Worm (Caenorhabditis elegans): ENCODE measurements around the gene mtl-1.

The mtl-1 gene

DNA sequence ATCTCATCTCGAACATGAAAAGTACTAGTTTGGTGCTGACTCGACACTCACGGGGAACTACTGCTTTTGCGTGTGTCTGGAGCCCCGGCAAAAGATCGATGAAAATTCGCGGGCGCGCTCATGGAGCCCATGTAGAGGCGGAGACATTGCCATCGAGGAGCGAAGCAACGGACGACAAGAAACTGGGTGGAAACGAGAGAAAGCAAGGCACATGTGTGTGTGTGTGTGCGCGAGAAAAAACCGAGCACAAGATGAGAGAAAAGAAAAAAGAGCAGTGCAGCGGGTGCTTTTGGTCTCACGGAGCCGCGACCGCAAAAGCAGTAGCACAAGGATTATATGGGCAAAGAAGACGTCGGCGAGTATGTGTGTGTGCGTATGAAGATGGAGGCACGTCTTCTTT lies 32.9 kb downstream of the mtl-1 start:
- TF ChIP-seq snpc-4 (GFP tag; optimal IDR thresholded peaks at IDR 0.05) (no peak), snpc-4 (tag; optimal IDR thresholded peaks at IDR 0.05) (peak in 2 of 4 experiments; percentile 7 to 35), lin-40 (tag; optimal IDR thresholded peaks at IDR 0.05) (peak; percentile 6), fkh-3 (tag; optimal IDR thresholded peaks at IDR 0.05) (no peak), ztf-28 (GFP tag; IDR thresholded peaks at IDR 0.05) (no peak), ceh-100 (GFP tag; IDR thresholded peaks at IDR 0.05) (no peak), F23B12.7 (tag; optimal IDR thresholded peaks at IDR 0.05; ENCODE audit: insufficient read depth) (no peak), let-526 (GFP tag; IDR thresholded peaks at IDR 0.05) (no peak), chd-7 (tag; optimal IDR thresholded peaks at IDR 0.05) (peak; percentile 32), zfh-2 (GFP tag; conservative IDR thresholded peaks at IDR 0.05) (peak; percentile 91), Y79H2A.3 (GFP tag; conservative IDR thresholded peaks at IDR 0.05) (no peak), ceh-27 (GFP tag; optimal IDR thresholded peaks at IDR 0.05) (peak; percentile 21), F39B2.1 (GFP tag; IDR thresholded peaks at IDR 0.05) (no peak), egl-18 (GFP tag; IDR thresholded peaks at IDR 0.05) (no peak), egrh-3 (GFP tag; IDR thresholded peaks at IDR 0.05) (0 out of 2 replicates have a peak, but pooled peaks have one; percentile 12), cebp-1 (GFP tag; IDR thresholded peaks at IDR 0.05) (no peak), cebp-1 (tag; optimal IDR thresholded peaks at IDR 0.05) (peak; percentile 64), attf-5 (GFP tag; optimal IDR thresholded peaks at IDR 0.05) (peak; percentile 28), nhr-27 (tag; optimal IDR thresholded peaks at IDR 0.05) (no peak), dox-1 (GFP tag; IDR thresholded peaks at IDR 0.05) (peak; percentile 31; the same call in 1 of the 2 replicates), egl-44 (GFP tag; IDR thresholded peaks at IDR 0.05) (0 out of 2 replicates have a peak, but pooled peaks have one; percentile 21), cebp-2 (GFP tag; IDR thresholded peaks at IDR 0.05) (no peak), Y53G8AR.9 (GFP tag; conservative IDR thresholded peaks at IDR 0.05) (no peak), tbp1 (GFP tag; optimal IDR thresholded peaks at IDR 0.05) (no peak), nhr-90 (tag; optimal IDR thresholded peaks at IDR 0.05) (no peak), somi-1 (GFP tag; optimal IDR thresholded peaks at IDR 0.05) (peak; percentile 11), mxl-1 (tag; optimal IDR thresholded peaks at IDR 0.05) (no peak), mcd-1 (GFP tag; IDR thresholded peaks at IDR 0.05) (peak; percentile 29; the same call in 1 of the 2 replicates), K12H6.12 (tag; optimal IDR thresholded peaks at IDR 0.05) (peak; percentile 46), B0019.2 (GFP tag; conservative IDR thresholded peaks at IDR 0.05) (no peak), lin-26 (GFP tag; IDR thresholded peaks at IDR 0.05) (no peak), bed-2 (GFP tag; IDR thresholded peaks at IDR 0.05) (no peak), hmg-1.2 (GFP tag; IDR thresholded peaks at IDR 0.05) (peak; percentile 28; the same call in 1 of the 2 replicates)

DNA sequence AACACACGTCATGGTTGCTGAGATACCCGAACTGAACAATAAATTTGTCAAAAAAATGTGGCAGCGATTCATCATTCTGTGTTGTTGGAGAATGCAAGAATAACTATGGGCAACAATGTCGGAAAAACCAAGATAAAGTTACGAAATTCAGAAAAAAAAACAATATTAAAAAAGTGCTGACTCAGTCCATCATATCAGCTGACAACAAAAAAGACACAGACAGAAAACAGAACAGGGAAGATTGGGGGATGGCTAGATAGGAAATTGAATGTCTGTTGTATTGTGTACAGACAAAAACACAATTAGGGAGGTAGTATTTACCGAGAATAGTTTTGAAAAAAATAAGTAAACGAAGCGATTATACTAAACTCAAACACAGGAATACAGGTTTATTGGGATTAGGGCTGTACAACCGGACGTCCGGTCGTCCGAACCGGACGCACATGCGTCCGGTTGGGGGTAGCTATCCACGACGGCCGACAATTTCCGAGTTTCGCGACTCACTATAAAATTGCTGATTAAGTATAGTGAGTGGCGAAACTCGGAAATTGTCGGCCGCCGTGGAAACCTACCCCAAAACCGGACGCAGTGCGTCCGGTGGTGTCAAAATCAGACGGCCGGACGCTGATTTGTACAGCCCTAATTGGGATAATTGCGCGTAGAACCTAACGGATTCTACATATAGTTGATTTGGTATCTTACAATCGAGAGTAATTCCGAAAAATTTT lies 34.0 kb downstream of the mtl-1 start:
- TF ChIP-seq snpc-3.4 (tag; optimal IDR thresholded peaks at IDR 0.05) (peak; percentile 56), nhr-80 (tag; optimal IDR thresholded peaks at IDR 0.05) (peak; percentile 12), cebp-1 (GFP tag; IDR thresholded peaks at IDR 0.05) (peak; percentile 78), cebp-1 (tag; optimal IDR thresholded peaks at IDR 0.05) (peak; percentile 81), B0035.1 (tag; optimal IDR thresholded peaks at IDR 0.05) (no peak), die-1 (tag; optimal IDR thresholded peaks at IDR 0.05) (no peak), xnd-1 (tag; optimal IDR thresholded peaks at IDR 0.05) (peak; percentile 22), T26A5.8 (tag; optimal IDR thresholded peaks at IDR 0.05) (no peak), snpc-1.1 (tag; optimal IDR thresholded peaks at IDR 0.05; ENCODE audit: insufficient read depth) (peak; percentile 87), pbrm-1 (GFP tag; IDR thresholded peaks at IDR 0.05) (0 out of 2 replicates have a peak, but pooled peaks have one; percentile 7), snpc-4 (GFP tag; optimal IDR thresholded peaks at IDR 0.05) (peak; percentile 87), snpc-4 (tag; optimal IDR thresholded peaks at IDR 0.05) (peak in 3 of 4 experiments; percentile 85 to 97 (median 94)), ekl-4 (GFP tag; IDR thresholded peaks at IDR 0.05) (no peak), tlf-1 (GFP tag; optimal IDR thresholded peaks at IDR 0.05) (no peak), attf-5 (GFP tag; optimal IDR thresholded peaks at IDR 0.05) (peak; percentile 42), hmg-1.2 (GFP tag; IDR thresholded peaks at IDR 0.05) (peak; percentile 49), aptf-2 (GFP tag; conservative IDR thresholded peaks at IDR 0.05) (no peak)

All from whole organism, young adult.